Worm (Caenorhabditis elegans) whole organism, L2 larva: ENCODE measurements around the gene sra-8.

Source experiments
- C34F6.9 ChIP-seq: fragments of 150-350 bp; optimal IDR thresholded peaks from 2 replicates; lab custom pipeline; 2014; ENCODE audit warnings: missing biosample characterization, missing genetic modification characterization
- F13H6.1 ChIP-seq: sonication (generic microtip); optimal IDR thresholded peaks from 2 replicates; lab custom pipeline; 2016; ENCODE audit warnings: missing genetic modification characterization, missing compliant biosample characterization
- R02D3.7 ChIP-seq: fragments of 150-350 bp; optimal IDR thresholded peaks from 2 replicates; lab custom pipeline; 2014; ENCODE audit warnings: missing biosample characterization, missing genetic modification characterization
- ZK546.5 ChIP-seq: sonication (generic microtip); optimal IDR thresholded peaks from 2 replicates; lab custom pipeline; 2017; ENCODE audit warnings: missing biosample characterization, missing genetic modification characterization
- alr-1 ChIP-seq: fragments of 150-350 bp; optimal IDR thresholded peaks from 2 replicates; lab custom pipeline; 2014; ENCODE audit warnings: missing biosample characterization, missing genetic modification characterization
- ama-1 ChIP-seq: fragments of 150-350 bp; optimal IDR thresholded peaks from 2 replicates; lab custom pipeline; 2018; ENCODE audit warnings: inconsistent platforms
- ceh-16 ChIP-seq: fragments of 150-350 bp; optimal IDR thresholded peaks from 2 replicates; lab custom pipeline; 2014; ENCODE audit warnings: missing biosample characterization, missing genetic modification characterization
- ceh-82 ChIP-seq: fragments of 150-350 bp; optimal IDR thresholded peaks from 2 replicates; lab custom pipeline; 2014; ENCODE audit warnings: missing biosample characterization, missing genetic modification characterization
- crh-2 ChIP-seq: sonication (generic microtip); optimal IDR thresholded peaks from 2 replicates; lab custom pipeline; 2017; ENCODE audit warnings: missing biosample characterization, missing genetic modification characterization
- dmd-4 ChIP-seq: sonication (generic microtip); optimal IDR thresholded peaks from 2 replicates; lab custom pipeline; 2017; ENCODE audit warnings: missing biosample characterization, missing genetic modification characterization
- egl-27 ChIP-seq: sonication (generic microtip); optimal IDR thresholded peaks from 3 replicates; lab custom pipeline; 2017; ENCODE audit warnings: missing biosample characterization, missing genetic modification reagents, missing genetic modification characterization
- elt-3 ChIP-seq: sonication (generic microtip); optimal IDR thresholded peaks from 2 replicates; lab custom pipeline; 2017; ENCODE audit warnings: missing biosample characterization, missing genetic modification characterization
- fos-1 ChIP-seq: fragments of 150-350 bp; optimal IDR thresholded peaks from 2 replicates; lab custom pipeline; 2014; ENCODE audit warnings: missing biosample characterization, missing genetic modification characterization
- gmeb-1 ChIP-seq: fragments of 150-350 bp; optimal IDR thresholded peaks from 2 replicates; lab custom pipeline; 2014; ENCODE audit warnings: missing biosample characterization, missing genetic modification characterization
- lin-11 ChIP-seq: fragments of 150-350 bp; sonication (generic microtip); optimal IDR thresholded peaks from 2 replicates; lab custom pipeline; 2014; ENCODE audit warnings: missing biosample characterization, missing genetic modification characterization, inconsistent platforms, mixed read lengths
- lin-13 ChIP-seq: fragments of 150-350 bp; optimal IDR thresholded peaks from 2 replicates; lab custom pipeline; 2014; ENCODE audit warnings: missing biosample characterization, missing genetic modification reagents, missing genetic modification characterization
- lsy-2 ChIP-seq, 2 experiments: fragments of 150-350 bp in 1 of 2; sonication (generic microtip) in 1 of 2; optimal IDR thresholded peaks; 2 replicates each; lab custom pipeline; 2014 to 2017; ENCODE audit warnings: missing biosample characterization in 2 of 2, missing genetic modification characterization in 2 of 2
- mab-5 ChIP-seq: fragments of 150-350 bp; optimal IDR thresholded peaks from 2 replicates; lab custom pipeline; 2014; ENCODE audit warnings: missing biosample characterization, missing genetic modification characterization
- mbf-1 ChIP-seq: sonication (generic microtip); optimal IDR thresholded peaks from 2 replicates; lab custom pipeline; 2017; ENCODE audit warnings: missing biosample characterization, missing genetic modification characterization
- mdl-1 ChIP-seq, 2 experiments: fragments of 150-350 bp in 1 of 2; sonication (generic microtip) in 1 of 2; optimal IDR thresholded peaks; 2 replicates each; lab custom pipeline; 2017; ENCODE audit warnings: missing biosample characterization in 2 of 2, missing genetic modification characterization in 2 of 2
- nhr-10 ChIP-seq: sonication (generic microtip); optimal IDR thresholded peaks from 2 replicates; lab custom pipeline; 2017; ENCODE audit warnings: missing biosample characterization, missing genetic modification characterization
- nhr-11 ChIP-seq: fragments of 150-350 bp; optimal IDR thresholded peaks from 2 replicates; lab custom pipeline; 2014; ENCODE audit warnings: missing biosample characterization, missing genetic modification characterization
- nhr-12 ChIP-seq: fragments of 150-350 bp; optimal IDR thresholded peaks from 2 replicates; lab custom pipeline; 2014; ENCODE audit warnings: missing biosample characterization, missing genetic modification characterization
- nhr-129 ChIP-seq: fragments of 150-350 bp; optimal IDR thresholded peaks from 2 replicates; lab custom pipeline; 2014; ENCODE audit warnings: missing biosample characterization, missing genetic modification characterization
- nhr-21 ChIP-seq: fragments of 150-350 bp; optimal IDR thresholded peaks from 2 replicates; lab custom pipeline; 2014; ENCODE audit warnings: missing biosample characterization, missing genetic modification characterization
- nhr-23 ChIP-seq: fragments of 150-350 bp; optimal IDR thresholded peaks from 2 replicates; lab custom pipeline; 2014; ENCODE audit warnings: missing biosample characterization, missing genetic modification reagents, missing genetic modification characterization
- nhr-237 ChIP-seq: fragments of 150-350 bp; optimal IDR thresholded peaks from 2 replicates; lab custom pipeline; 2014; ENCODE audit warnings: missing biosample characterization, missing genetic modification characterization
- nhr-25 ChIP-seq: fragments of 150-350 bp; sonication (generic microtip); optimal IDR thresholded peaks from 3 replicates; lab custom pipeline; 2014; ENCODE audit warnings: missing biosample characterization, missing genetic modification characterization
- nhr-77 ChIP-seq: fragments of 150-350 bp; optimal IDR thresholded peaks from 2 replicates; lab custom pipeline; 2014; ENCODE audit warnings: missing biosample characterization, missing genetic modification characterization
- peb-1 ChIP-seq: fragments of 150-350 bp; optimal IDR thresholded peaks from 2 replicates; lab custom pipeline; 2014; ENCODE audit warnings: missing biosample characterization, missing genetic modification characterization
- sem-4 ChIP-seq: fragments of 150-350 bp; optimal IDR thresholded peaks from 2 replicates; lab custom pipeline; 2014; ENCODE audit warnings: missing biosample characterization, missing genetic modification reagents, missing genetic modification characterization
- skn-1 ChIP-seq: sonication (generic microtip); optimal IDR thresholded peaks from 2 replicates; lab custom pipeline; 2017; ENCODE audit warnings: missing biosample characterization, missing genetic modification characterization
- sma-3 ChIP-seq: sonication (generic microtip); optimal IDR thresholded peaks from 2 replicates; lab custom pipeline; 2016; ENCODE audit warnings: missing genetic modification reagents, missing genetic modification characterization, missing compliant biosample characterization
- sma-9 ChIP-seq, 2 experiments: fragments of 150-350 bp in 1 of 2; sonication (generic microtip) in 1 of 2; optimal IDR thresholded peaks; 2 replicates each; lab custom pipeline; 2014 to 2016; ENCODE audit warnings: missing genetic modification characterization in 2 of 2, mild to moderate bottlenecking in 1 of 2, missing biosample characterization in 1 of 2, missing compliant biosample characterization in 1 of 2, missing genetic modification reagents in 1 of 2, moderate library complexity in 1 of 2
- snpc-4 ChIP-seq: fragments of 150-350 bp; optimal IDR thresholded peaks from 2 replicates; lab custom pipeline; 2014; ENCODE audit warnings: missing biosample characterization, missing genetic modification characterization
- unc-39 ChIP-seq: fragments of 150-350 bp; optimal IDR thresholded peaks from 2 replicates; lab custom pipeline; 2014; ENCODE audit warnings: missing biosample characterization, missing genetic modification characterization
- unc-55 ChIP-seq: fragments of 150-350 bp; sonication (generic microtip); optimal IDR thresholded peaks from 3 replicates; lab custom pipeline; 2014; ENCODE audit warnings: missing biosample characterization, missing genetic modification reagents, missing genetic modification characterization
- unc-62 ChIP-seq: fragments of 150-350 bp; optimal IDR thresholded peaks from 2 replicates; lab custom pipeline; 2014; ENCODE audit warnings: missing biosample characterization, missing genetic modification reagents, missing genetic modification characterization
- zag-1 ChIP-seq: fragments of 150-350 bp; optimal IDR thresholded peaks from 2 replicates; lab custom pipeline; 2014; ENCODE audit warnings: missing biosample characterization, missing genetic modification characterization
- ztf-4 ChIP-seq: fragments of 150-350 bp; optimal IDR thresholded peaks from 2 replicates; lab custom pipeline; 2014; ENCODE audit warnings: missing biosample characterization, missing genetic modification characterization

sra-8 gene

DNA sequence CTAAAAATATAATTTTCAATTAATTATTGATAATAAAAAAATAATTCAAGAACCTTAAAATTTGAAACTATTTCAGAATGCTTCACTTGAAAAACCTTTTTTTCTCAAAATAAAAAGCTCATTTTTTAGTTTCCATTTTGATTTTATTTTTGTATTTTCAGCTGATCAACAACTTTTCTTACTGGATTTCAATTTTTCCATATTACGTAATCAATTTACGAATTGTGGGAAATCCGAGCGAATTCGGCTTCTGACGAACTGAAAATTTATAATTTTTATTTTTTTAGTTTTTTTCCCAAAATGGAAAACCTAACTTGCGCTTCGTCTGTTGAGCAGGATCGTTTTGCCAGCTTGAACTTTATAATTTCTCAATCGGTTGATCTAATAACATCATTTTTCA, at the start of gene sra-8:
Gene sra-8, plus strand, starts transcription at position 301 of the 400 bp plus-strand sequence.
- TF ChIP-seq R02D3.7 = no peak
- no peak for TF ChIP-seq skn-1 (tag; lab: Kevin White, UChicago)
- TF ChIP-seq mbf-1 (tag; lab: Kevin White, UChicago) = no peak
- TF ChIP-seq nhr-129 (tag; lab: Kevin White, UChicago) = no peak
- TF ChIP-seq sma-3 (GFP tag; lab: Kevin White, UChicago) = no peak
- TF ChIP-seq elt-3 (tag; lab: Kevin White, UChicago) = no peak
- TF ChIP-seq zag-1 (tag; lab: Kevin White, UChicago) = no peak
- TF ChIP-seq nhr-237 (tag; lab: Kevin White, UChicago) = no peak
- no peak for TF ChIP-seq alr-1 (tag; lab: Kevin White, UChicago)
- no peak for TF ChIP-seq nhr-10 (tag; lab: Kevin White, UChicago)
- TF ChIP-seq sma-9 (GFP tag; optimal IDR thresholded peaks at IDR 0.05; lab: Kevin White, UChicago) = no peak
- no peak for TF ChIP-seq sma-9 (tag; optimal IDR thresholded peaks at IDR 0.05; lab: Kevin White, UChicago)
- TF ChIP-seq snpc-4 (tag; lab: Kevin White, UChicago) = no peak
- no peak for TF ChIP-seq dmd-4
- TF ChIP-seq nhr-23 (tag; lab: Kevin White, UChicago) = no peak
- no peak for TF ChIP-seq nhr-21

DNA sequence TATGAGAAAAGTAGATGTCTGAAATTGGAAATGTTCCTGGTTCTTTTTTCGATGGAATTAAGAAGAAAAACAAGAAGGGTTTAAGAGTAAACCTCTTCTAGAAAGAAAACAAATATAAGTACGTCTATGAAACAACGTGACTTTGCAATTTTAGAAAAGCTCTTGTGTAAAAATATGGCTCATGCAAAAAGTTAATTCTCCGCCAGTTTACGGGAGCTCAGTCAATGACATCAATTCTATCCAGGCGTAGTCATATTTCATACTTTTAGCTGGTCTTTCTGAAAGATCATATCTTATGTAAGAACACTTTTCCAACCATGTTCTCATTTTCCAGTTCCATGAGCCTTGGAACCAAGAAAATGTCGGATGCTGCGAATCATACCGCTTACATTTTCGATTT, 47.6 kb upstream of the sra-8 start:
- TF ChIP-seq lin-11 (tag; lab: Kevin White, UChicago) (no peak), dmd-4 (no peak), nhr-25 (tag; lab: Kevin White, UChicago) (no peak)

DNA sequence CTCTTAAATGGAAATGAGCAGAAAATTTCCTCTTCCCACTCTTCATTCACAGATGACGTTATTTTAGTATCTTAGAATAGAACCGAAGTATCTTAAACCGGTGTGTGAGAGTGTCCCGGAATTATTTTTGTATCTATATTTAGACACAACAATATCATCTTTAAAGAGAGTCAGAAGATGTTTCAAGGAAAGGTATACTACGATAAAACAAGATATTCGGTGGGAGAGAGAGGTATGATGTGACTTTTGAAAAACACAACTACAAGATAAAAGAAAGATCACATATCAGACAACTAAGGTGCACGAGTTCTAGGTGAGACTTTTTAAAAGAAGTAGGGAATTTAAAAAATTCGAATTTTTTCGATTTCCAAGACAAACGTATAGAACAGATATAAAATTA, 46.9 kb upstream of the sra-8 start:
- TF ChIP-seq lsy-2 (tag; optimal IDR thresholded peaks at IDR 0.05; lab: Kevin White, UChicago) (peak in 1 of 2 experiments; percentile 14), gmeb-1 (tag; lab: Kevin White, UChicago) (no peak), alr-1 (tag; lab: Kevin White, UChicago) (no peak), nhr-25 (tag; lab: Kevin White, UChicago) (peak; percentile 8), sma-9 (GFP tag; optimal IDR thresholded peaks at IDR 0.05; lab: Kevin White, UChicago) (peak; percentile 55), sma-9 (tag; optimal IDR thresholded peaks at IDR 0.05; lab: Kevin White, UChicago) (no peak)
- TF ChIP-seq, all 48 proteins: peak for 3

DNA sequence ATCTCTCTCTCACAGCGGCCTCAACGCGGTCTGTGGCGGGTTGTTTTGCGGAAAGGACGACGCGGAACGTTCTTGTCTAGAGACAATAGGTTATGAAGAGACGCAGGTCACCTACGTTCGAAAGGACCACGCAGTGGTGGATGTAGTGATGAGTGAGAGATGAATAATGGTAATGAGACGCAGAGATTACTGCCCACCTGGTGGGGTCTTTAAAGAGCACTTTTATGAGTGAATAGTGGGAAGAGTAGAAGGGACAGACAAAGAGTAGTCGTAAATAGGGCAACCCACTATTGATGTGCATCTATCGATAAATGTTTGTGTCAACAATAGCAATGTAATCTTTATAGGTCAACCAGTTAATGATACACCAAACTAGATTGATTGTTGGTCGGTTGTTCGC, 46.5 kb upstream of the sra-8 start:
- TF ChIP-seq mbf-1 (tag; lab: Kevin White, UChicago) (no peak), nhr-21 (no peak), sem-4 (tag; lab: Kevin White, UChicago) (no peak), ceh-82 (no peak), ztf-4 (tag; lab: Kevin White, UChicago) (no peak), lin-11 (tag; lab: Kevin White, UChicago) (no peak), peb-1 (tag; lab: Kevin White, UChicago) (no peak), unc-62 (GFP tag; lab: Kevin White, UChicago) (no peak), nhr-10 (tag; lab: Kevin White, UChicago) (no peak), nhr-77 (tag; lab: Kevin White, UChicago) (no peak), nhr-23 (tag; lab: Kevin White, UChicago) (no peak), nhr-11 (tag; lab: Kevin White, UChicago) (no peak), mab-5 (tag; lab: Kevin White, UChicago) (no peak), crh-2 (tag; lab: Kevin White, UChicago) (no peak), zag-1 (tag; lab: Kevin White, UChicago) (no peak), ZK546.5 (tag; lab: Kevin White, UChicago) (no peak)

DNA sequence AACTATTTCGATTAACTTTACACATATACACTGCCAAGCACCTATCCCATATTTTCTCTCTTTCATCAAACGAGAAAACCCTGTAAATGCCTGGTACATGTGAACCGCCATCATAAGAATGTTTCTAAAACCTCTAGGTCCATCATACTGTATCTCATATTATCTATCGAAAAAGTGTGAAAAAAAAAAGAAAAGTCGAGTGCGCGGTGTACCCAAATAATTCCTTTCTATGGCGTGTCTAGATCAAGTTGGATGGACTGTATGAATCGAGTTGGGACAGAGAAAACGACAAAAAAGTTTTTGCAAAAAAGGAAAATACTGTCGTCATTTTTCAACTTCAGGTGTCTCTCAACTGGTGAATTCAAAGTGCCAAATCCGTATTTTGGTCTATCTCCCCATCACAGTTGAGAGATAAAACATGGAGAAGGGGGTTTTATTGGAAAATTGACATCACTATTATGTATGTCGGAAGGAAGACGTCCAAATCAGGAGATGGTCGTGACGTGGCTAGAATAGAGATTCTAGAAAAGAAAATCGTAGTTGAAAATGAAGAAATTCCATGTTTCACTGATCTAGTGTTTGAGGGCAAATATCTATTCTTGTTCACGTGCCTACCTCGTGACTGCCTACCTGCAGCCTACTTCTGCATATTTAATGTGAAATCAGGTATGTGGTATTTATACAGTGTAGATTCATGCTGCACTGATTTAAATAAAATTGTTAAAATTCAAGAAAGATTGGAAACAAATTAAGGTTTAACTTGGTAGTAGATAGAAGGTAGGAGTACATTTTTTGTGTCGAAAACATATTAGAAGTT, 44.1 kb upstream of the sra-8 start:
- no peak for TF ChIP-seq fos-1 (tag; lab: Kevin White, UChicago)
- TF ChIP-seq dmd-4 = no peak
- TF ChIP-seq ztf-4 (tag; lab: Kevin White, UChicago) = no peak
- TF ChIP-seq nhr-129 (tag; lab: Kevin White, UChicago) = peak; percentile 10
- no peak for TF ChIP-seq ceh-16 (tag; lab: Kevin White, UChicago)
- no peak for TF ChIP-seq peb-1 (tag; lab: Kevin White, UChicago)
- no peak for TF ChIP-seq nhr-12 (tag; lab: Kevin White, UChicago)
- no peak for TF ChIP-seq mdl-1 (tag; optimal IDR thresholded peaks at IDR 0.05; lab: Kevin White, UChicago)
- no peak for TF ChIP-seq gmeb-1 (tag; lab: Kevin White, UChicago)
- TF ChIP-seq unc-55 (GFP tag; lab: Kevin White, UChicago) = no peak
- TF ChIP-seq mbf-1 (tag; lab: Kevin White, UChicago) = no peak
- TF ChIP-seq sma-3 (GFP tag; lab: Kevin White, UChicago) = peak; percentile 30
- no peak for TF ChIP-seq nhr-23 (tag; lab: Kevin White, UChicago)
- TF ChIP-seq ama-1 (lab: Kevin White, UChicago) = no peak
- no peak for TF ChIP-seq ceh-82
- no peak for TF ChIP-seq unc-39 (tag; lab: Kevin White, UChicago)
- TF ChIP-seq C34F6.9 (tag; lab: Kevin White, UChicago) = no peak
- no peak for TF ChIP-seq snpc-4 (tag; lab: Kevin White, UChicago)
- TF ChIP-seq F13H6.1 (tag; lab: Kevin White, UChicago) = no peak
- TF ChIP-seq crh-2 (tag; lab: Kevin White, UChicago) = peak; percentile 21
- TF ChIP-seq lin-13 (GFP tag; lab: Kevin White, UChicago) = no peak
- peak; percentile 61 for TF ChIP-seq sma-9 (GFP tag; optimal IDR thresholded peaks at IDR 0.05; lab: Kevin White, UChicago)
- TF ChIP-seq sma-9 (tag; optimal IDR thresholded peaks at IDR 0.05; lab: Kevin White, UChicago) = no peak
- no peak for TF ChIP-seq lin-11 (tag; lab: Kevin White, UChicago)
- TF ChIP-seq egl-27 (tag; lab: Kevin White, UChicago) = peak; percentile 10
- peak; percentile 49 for TF ChIP-seq nhr-25 (tag; lab: Kevin White, UChicago)
